Worm (Caenorhabditis elegans) whole organism, mixed stage, embryonic: ENCODE measurements around the gene C05B5.5.

Source experiments
- blmp-1 ChIP-seq: fragments of 150-350 bp; optimal IDR thresholded peaks from 2 replicates; lab custom pipeline; 2014; ENCODE audit warnings: missing biosample characterization, missing genetic modification characterization
- ham-2 ChIP-seq: fragments of 200-800 bp; sonication (Bioruptor generic); optimal IDR thresholded peaks from 2 replicates; lab custom pipeline; 2018; ENCODE audit warnings: mild to moderate bottlenecking, missing genetic modification characterization, missing compliant biosample characterization
- nhr-12 ChIP-seq: fragments of 150-350 bp; optimal IDR thresholded peaks from 2 replicates; lab custom pipeline; 2014; ENCODE audit warnings: missing biosample characterization, missing genetic modification characterization
- nhr-2 ChIP-seq: fragments of 150-350 bp; optimal IDR thresholded peaks from 2 replicates; lab custom pipeline; 2014; ENCODE audit warnings: missing biosample characterization, missing genetic modification characterization
- nhr-28 ChIP-seq: fragments of 150-350 bp; optimal IDR thresholded peaks from 2 replicates; lab custom pipeline; 2014; ENCODE audit warnings: missing biosample characterization, missing genetic modification characterization
- nhr-76 ChIP-seq: sonication (generic microtip); optimal IDR thresholded peaks from 2 replicates; lab custom pipeline; 2017; ENCODE audit warnings: missing biosample characterization, missing genetic modification characterization
- pha-4 ChIP-seq: fragments of 150-350 bp; optimal IDR thresholded peaks from 2 replicates; lab custom pipeline; 2018; ENCODE audit warnings: missing biosample characterization, missing genetic modification reagents, missing genetic modification characterization
- unc-39 ChIP-seq: fragments of 150-350 bp; optimal IDR thresholded peaks from 2 replicates; lab custom pipeline; 2014; ENCODE audit warnings: missing biosample characterization, missing genetic modification characterization
- unc-62 ChIP-seq: fragments of 150-350 bp; optimal IDR thresholded peaks from 2 replicates; lab custom pipeline; 2014; ENCODE audit warnings: missing biosample characterization, missing genetic modification reagents, missing genetic modification characterization

DNA sequence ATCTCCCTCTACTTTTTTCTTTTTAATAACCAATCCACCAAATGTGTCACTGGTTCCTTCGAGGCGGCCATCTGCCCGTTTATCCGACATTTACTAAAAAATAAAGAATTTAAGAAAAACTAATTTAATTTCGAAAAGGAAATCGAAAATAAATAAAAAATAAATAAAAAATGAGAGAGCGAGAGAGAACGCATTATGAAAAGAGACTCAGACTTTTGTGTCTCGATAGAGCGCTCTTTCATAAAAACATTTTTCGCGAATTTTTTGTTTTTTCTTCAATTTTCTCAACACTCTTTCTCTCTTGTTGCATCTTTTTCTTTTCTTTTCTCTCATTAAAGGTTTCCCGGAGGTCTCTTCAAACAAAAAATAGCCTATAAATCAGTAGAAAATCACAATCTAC, 45.0 kb upstream of the C05B5.5 start, which contains the start of gene mog-1:
- TF ChIP-seq ham-2 (GFP tag; lab: Kevin White, UChicago) (no peak), unc-39 (no peak), unc-62 (GFP tag; lab: Kevin White, UChicago) (no peak), nhr-2 (tag; lab: Kevin White, UChicago) (no peak), blmp-1 (tag; lab: Kevin White, UChicago) (no peak), pha-4 (no peak), nhr-76 (no peak), nhr-12 (no peak), nhr-28 (tag; lab: Kevin White, UChicago) (no peak)
